Worm (Caenorhabditis elegans) whole organism, midembryonic: ENCODE results near the gene math-23.

Experiments used
- T22C8.4 ChIP-seq: fragments of 200-800 bp; sonication (Bioruptor generic); IDR thresholded peaks from 2 replicates; pipeline ENCODE4 v1.3.6; 2022; ENCODE audit warnings: missing genetic modification characterization, missing compliant biosample characterization
- cog-1 ChIP-seq: sonication (generic microtip); optimal IDR thresholded peaks from 2 replicates; lab custom pipeline; 2016; ENCODE audit warnings: missing genetic modification characterization, missing compliant biosample characterization
- flt-1 ChIP-seq: fragments of 200-800 bp; sonication (Bioruptor generic); IDR thresholded peaks from 2 replicates; pipeline ENCODE4 v1.3.6; 2022; ENCODE audit warnings: missing genetic modification characterization, missing compliant biosample characterization
- klf-2 ChIP-seq: fragments of 200-800 bp; sonication (Bioruptor generic); conservative IDR thresholded peaks from 2 replicates; pipeline ENCODE4 v1.3.6; 2022; ENCODE audit warnings: missing genetic modification reagents, missing genetic modification characterization, missing compliant biosample characterization
- med-1 ChIP-seq: sonication (generic microtip); optimal IDR thresholded peaks from 2 replicates; lab custom pipeline; 2017; ENCODE audit warnings: missing genetic modification characterization, mild to moderate bottlenecking, missing compliant biosample characterization, antibody characterized with exemption, missing genetic modification reagents; ENCODE audit not compliant: insufficient read depth
- ref-1 ChIP-seq: fragments of 200-800 bp; sonication (Bioruptor generic); conservative IDR thresholded peaks from 2 replicates; pipeline ENCODE4 v1.3.6; 2022; ENCODE audit warnings: missing genetic modification reagents, missing genetic modification characterization, missing compliant biosample characterization
- tab-1 ChIP-seq: fragments of 200-800 bp; sonication (Bioruptor generic); IDR thresholded peaks from 2 replicates; pipeline ENCODE4 v1.3.6; 2022; ENCODE audit warnings: missing genetic modification characterization, missing compliant biosample characterization
- ztf-23 ChIP-seq: fragments of 200-800 bp; sonication (Bioruptor generic); IDR thresholded peaks from 2 replicates; pipeline ENCODE4 v1.3.6; 2022; ENCODE audit warnings: missing genetic modification reagents, missing genetic modification characterization, missing compliant biosample characterization
- ztf-29 ChIP-seq: fragments of 200-800 bp; sonication (Bioruptor generic); IDR thresholded peaks from 2 replicates; pipeline ENCODE4 v1.3.6; 2022; ENCODE audit warnings: missing genetic modification reagents, missing genetic modification characterization, missing compliant biosample characterization

math-23 gene

ce11 chrII:1897936-1898335, 4.1 kb upstream of the math-23 start, which contains the start of gene C46F9.6:
Gene C46F9.6 (plus strand): TSS chrII:1898236.
- TF ChIP-seq ztf-29, result no peak
- no peak for TF ChIP-seq klf-2
- TF ChIP-seq tab-1 (GFP tag; lab: Robert Waterston, UW), result no peak
- TF ChIP-seq cog-1 (tag; lab: Kevin White, UChicago), result no peak
- TF ChIP-seq ref-1 (GFP tag; lab: Robert Waterston, UW), result no peak

- TF ChIP-seq ztf-23 (GFP tag; lab: Robert Waterston, UW), result no peak
- no peak for TF ChIP-seq tab-1 (GFP tag; lab: Robert Waterston, UW)
- TF ChIP-seq cog-1 (tag; lab: Kevin White, UChicago), result no peak
- TF ChIP-seq med-1 (GFP tag; lab: Kevin White, UChicago), result no peak
- TF ChIP-seq flt-1 (GFP tag; lab: Robert Waterston, UW), result no peak
- no peak for TF ChIP-seq klf-2
- no peak for TF ChIP-seq ztf-29
- TF ChIP-seq ref-1 (GFP tag; lab: Robert Waterston, UW), result no peak
- no peak for TF ChIP-seq T22C8.4 (GFP tag; lab: Robert Waterston, UW)
Measured at ce11 chrII:1899934-1900333, 2.1 kb upstream of the math-23 start, which contains the start of gene math-24. Gene math-24 (plus strand): TSS chrII:1900234.

DNA sequence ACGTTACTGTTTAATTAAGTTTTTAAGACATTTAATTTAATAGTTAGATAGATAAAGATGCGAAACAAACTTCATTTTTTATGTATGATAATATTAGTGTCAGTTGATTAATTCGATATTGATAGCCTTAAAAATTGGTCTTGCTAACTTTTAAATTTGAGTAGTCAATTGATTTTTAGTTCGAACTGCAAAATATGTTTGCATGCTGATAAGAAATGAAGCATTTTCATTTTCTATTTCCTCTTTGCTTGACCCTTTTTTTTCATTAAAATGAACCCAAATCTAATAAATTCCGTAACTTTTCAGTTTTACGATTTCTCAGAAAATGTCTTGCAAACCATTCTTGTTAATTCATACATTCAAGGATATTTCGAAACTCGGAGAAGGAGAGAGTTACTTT, 3.0 kb downstream of the math-23 start, which contains the start of gene math-22:
TSS of gene math-22 (plus strand) at position 301 of the 400 bp plus-strand sequence.
- no peak for TF ChIP-seq klf-2
- TF ChIP-seq flt-1 (GFP tag; lab: Robert Waterston, UW), result no peak
- no peak for TF ChIP-seq ztf-23 (GFP tag; lab: Robert Waterston, UW)
- no peak for TF ChIP-seq ref-1 (GFP tag; lab: Robert Waterston, UW)
- TF ChIP-seq T22C8.4 (GFP tag; lab: Robert Waterston, UW), result no peak
- TF ChIP-seq ztf-29, result no peak
- TF ChIP-seq tab-1 (GFP tag; lab: Robert Waterston, UW), result no peak
- TF ChIP-seq cog-1 (tag; lab: Kevin White, UChicago), result no peak
- no peak for TF ChIP-seq med-1 (GFP tag; lab: Kevin White, UChicago)

ce11 chrII:1912741-1913140, 10.7 kb downstream of the math-23 start, which contains the start of gene math-31:
Gene math-31 (minus strand): TSS chrII:1912841.
- TF ChIP-seq T22C8.4 (GFP tag; lab: Robert Waterston, UW), result no peak
- no peak for TF ChIP-seq klf-2
- TF ChIP-seq cog-1 (tag; lab: Kevin White, UChicago), result no peak
- no peak for TF ChIP-seq ztf-29
- TF ChIP-seq med-1 (GFP tag; lab: Kevin White, UChicago), result no peak
- TF ChIP-seq ref-1 (GFP tag; lab: Robert Waterston, UW), result no peak
- no peak for TF ChIP-seq tab-1 (GFP tag; lab: Robert Waterston, UW)
- no peak for TF ChIP-seq flt-1 (GFP tag; lab: Robert Waterston, UW)
- TF ChIP-seq ztf-23 (GFP tag; lab: Robert Waterston, UW), result no peak

DNA sequence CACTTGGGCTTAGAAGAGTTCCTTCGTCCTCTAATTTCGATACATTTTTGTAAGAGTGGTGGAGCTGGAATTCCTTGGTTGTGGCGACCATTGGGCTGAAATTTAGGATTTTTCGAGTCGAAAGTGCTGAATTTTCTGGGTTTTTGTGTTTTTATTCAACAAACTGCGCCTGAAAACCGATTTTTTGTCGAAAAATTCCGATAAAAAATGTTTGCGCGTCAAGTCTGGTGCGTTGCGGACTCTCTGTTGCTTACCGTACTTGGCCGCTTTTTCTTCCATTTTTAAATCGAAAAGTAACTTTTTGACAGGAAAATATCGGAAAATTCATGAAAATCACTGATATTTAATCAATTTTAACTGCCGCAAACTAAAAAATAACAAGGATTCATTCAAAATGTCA, 15.8 kb downstream of the math-23 start, which contains the start of gene bath-4:
TSS of gene bath-4 (minus strand) at position 101 of the 400 bp plus-strand sequence.
- no peak for TF ChIP-seq flt-1 (GFP tag; lab: Robert Waterston, UW)
- TF ChIP-seq tab-1 (GFP tag; lab: Robert Waterston, UW), result no peak
- no peak for TF ChIP-seq ref-1 (GFP tag; lab: Robert Waterston, UW)
- no peak for TF ChIP-seq med-1 (GFP tag; lab: Kevin White, UChicago)
- no peak for TF ChIP-seq T22C8.4 (GFP tag; lab: Robert Waterston, UW)
- no peak for TF ChIP-seq ztf-23 (GFP tag; lab: Robert Waterston, UW)
- TF ChIP-seq ztf-29, result no peak
- TF ChIP-seq cog-1 (tag; lab: Kevin White, UChicago), result no peak
- TF ChIP-seq klf-2, result no peak

ce11 chrII:1921018-1921417, 18.9 kb downstream of the math-23 start, which contains the start of gene bath-7:
Gene bath-7 (minus strand): TSS chrII:1921118.
- TF ChIP-seq med-1 (GFP tag; lab: Kevin White, UChicago), result no peak
- TF ChIP-seq ztf-23 (GFP tag; lab: Robert Waterston, UW), result no peak

ce11 chrII:1922665-1923187, 20.6 kb downstream of the math-23 start, which contains the start of the genes bath-2 and F52C6.4:
Gene bath-2 (minus strand): TSS chrII:1922765.
Gene F52C6.4 (plus strand): TSS chrII:1923137.
- TF ChIP-seq flt-1 (GFP tag; lab: Robert Waterston, UW) (no peak), tab-1 (GFP tag; lab: Robert Waterston, UW) (no peak), cog-1 (tag; lab: Kevin White, UChicago) (no peak), ztf-23 (GFP tag; lab: Robert Waterston, UW) (no peak), T22C8.4 (GFP tag; lab: Robert Waterston, UW) (no peak)

ce11 chrII:1924459-1924858, 22.4 kb downstream of the math-23 start, which contains the start of gene F52C6.3:
Gene F52C6.3 (plus strand): TSS chrII:1924759.
- TF ChIP-seq klf-2, result no peak

ce11 chrII:1926162-1926561, 24.1 kb downstream of the math-23 start, which contains the start of gene F52C6.2:
Gene F52C6.2 (plus strand): TSS chrII:1926462.
- no peak for TF ChIP-seq tab-1 (GFP tag; lab: Robert Waterston, UW)

DNA sequence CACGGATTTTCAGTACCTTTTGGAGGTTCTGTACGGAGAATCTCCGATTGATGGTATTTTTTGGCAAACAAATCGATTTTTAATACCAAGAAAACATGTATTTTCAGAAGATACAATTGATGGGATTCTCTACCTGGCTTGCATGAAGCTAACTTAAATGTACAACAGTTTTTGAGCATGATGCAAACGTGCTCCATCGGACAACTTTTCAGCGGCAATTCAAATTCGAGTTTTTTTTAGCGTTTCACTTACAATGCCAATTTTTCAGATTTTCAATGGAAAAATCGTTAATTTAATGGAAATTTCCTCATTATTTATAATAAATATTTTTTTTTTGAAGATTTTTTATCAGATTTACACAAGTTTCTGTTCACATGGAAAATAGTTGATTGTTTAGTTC, 26.5 kb downstream of the math-23 start:
- no peak for TF ChIP-seq flt-1 (GFP tag; lab: Robert Waterston, UW)
- TF ChIP-seq med-1 (GFP tag; lab: Kevin White, UChicago), result no peak
- no peak for TF ChIP-seq cog-1 (tag; lab: Kevin White, UChicago)
- TF ChIP-seq T22C8.4 (GFP tag; lab: Robert Waterston, UW), result no peak
- no peak for TF ChIP-seq ztf-23 (GFP tag; lab: Robert Waterston, UW)
- TF ChIP-seq ztf-29, result no peak
- no peak for TF ChIP-seq klf-2
- TF ChIP-seq ref-1 (GFP tag; lab: Robert Waterston, UW), result no peak
- no peak for TF ChIP-seq tab-1 (GFP tag; lab: Robert Waterston, UW)
